Worm (Caenorhabditis elegans) whole organism, young adult: Measurements from ENCODE around the gene C10F3.7.

ENCODE experiments used
- B0336.3 ChIP-seq: fragments of 200-800 bp; sonication (Bioruptor generic); IDR thresholded peaks from 2 replicates; pipeline ENCODE4 v1.3.6; 2022; ENCODE audit warnings: missing genetic modification characterization, missing compliant biosample characterization
- C17E4.6 ChIP-seq: fragments of 200-800 bp; sonication (Bioruptor generic); IDR thresholded peaks from 2 replicates; pipeline ENCODE4 v1.3.6; 2022; ENCODE audit warnings: missing genetic modification reagents, missing genetic modification characterization, missing compliant biosample characterization
- F10E7.11 ChIP-seq: sonication (generic microtip); optimal IDR thresholded peaks from 2 replicates; lab custom pipeline; 2017; ENCODE audit warnings: mild to moderate bottlenecking, missing genetic modification characterization, moderate library complexity, missing compliant biosample characterization
- F33H1.4 ChIP-seq: fragments of 200-800 bp; sonication (Bioruptor generic); IDR thresholded peaks from 2 replicates; pipeline ENCODE4 v1.3.6; 2022; ENCODE audit warnings: missing genetic modification reagents, missing genetic modification characterization, missing compliant biosample characterization
- K11D2.4 ChIP-seq: fragments of 200-800 bp; sonication (Bioruptor generic); IDR thresholded peaks from 2 replicates; pipeline ENCODE4 v1.3.6; 2022; ENCODE audit warnings: missing genetic modification reagents, missing genetic modification characterization, missing compliant biosample characterization
- Y53G8AR.9 ChIP-seq: fragments of 200-800 bp; sonication (Bioruptor generic); conservative IDR thresholded peaks from 2 replicates; pipeline ENCODE4 v1.3.6; 2022; ENCODE audit warnings: missing genetic modification reagents, missing genetic modification characterization, missing compliant biosample characterization
- Y79H2A.3 ChIP-seq: fragments of 200-800 bp; sonication (Bioruptor generic); conservative IDR thresholded peaks from 2 replicates; pipeline ENCODE4 v1.3.6; 2022; ENCODE audit warnings: missing genetic modification reagents, missing genetic modification characterization, missing compliant biosample characterization
- akir-1 ChIP-seq: fragments of 200-800 bp; sonication (Bioruptor generic); optimal IDR thresholded peaks from 2 replicates; lab custom pipeline; 2018; ENCODE audit warnings: mild to moderate bottlenecking, missing genetic modification characterization, moderate library complexity, missing compliant biosample characterization
- ama-1 ChIP-seq, 3 experiments: fragments of 150-350 bp in 1 of 3; sonication (generic microtip) in 2 of 3; optimal IDR thresholded peaks; 2 replicates each; lab custom pipeline; 2014 to 2018; ENCODE audit warnings: missing biosample characterization in 2 of 3, missing genetic modification characterization in 2 of 3, missing genetic modification reagents in 2 of 3
- ceh-27 ChIP-seq: fragments of 200-800 bp; sonication (Bioruptor generic); optimal IDR thresholded peaks from 2 replicates; lab custom pipeline; 2018; ENCODE audit warnings: mild to moderate bottlenecking, missing genetic modification characterization, moderate library complexity, missing compliant biosample characterization
- ceh-40 ChIP-seq: fragments of 200-800 bp; sonication (Bioruptor generic); IDR thresholded peaks from 2 replicates; pipeline ENCODE4 v1.3.6; 2022; ENCODE audit warnings: missing genetic modification characterization, missing compliant biosample characterization
- ceh-79 ChIP-seq: sonication (generic microtip); optimal IDR thresholded peaks from 2 replicates; lab custom pipeline; 2017; ENCODE audit warnings: mild to moderate bottlenecking, missing genetic modification characterization, missing compliant biosample characterization
- dpl-1 ChIP-seq: fragments of 150-350 bp; optimal IDR thresholded peaks from 2 replicates; lab custom pipeline; 2014; ENCODE audit warnings: missing biosample characterization, missing genetic modification reagents, missing genetic modification characterization
- ets-4 ChIP-seq: fragments of 200-800 bp; sonication (Bioruptor generic); optimal IDR thresholded peaks from 2 replicates; lab custom pipeline; 2018; ENCODE audit warnings: mild to moderate bottlenecking, missing genetic modification characterization, missing compliant biosample characterization
- him-1 ChIP-seq: sonication (generic microtip); optimal IDR thresholded peaks from 2 replicates; lab custom pipeline; 2016; ENCODE audit warnings: missing genotype, missing genetic modification reagents, missing genetic modification characterization, missing compliant biosample characterization
- hlh-26 ChIP-seq: fragments of 200-800 bp; sonication (Bioruptor generic); conservative IDR thresholded peaks from 2 replicates; pipeline ENCODE4 v1.3.6; 2022; ENCODE audit warnings: missing genetic modification reagents, missing genetic modification characterization, missing compliant biosample characterization
- hmg-1.2 ChIP-seq: fragments of 200-800 bp; sonication (Bioruptor generic); IDR thresholded peaks from 2 replicates; pipeline ENCODE4 v1.3.6; 2022; ENCODE audit warnings: missing genetic modification reagents, missing genetic modification characterization, missing compliant biosample characterization
- hrde-1 ChIP-seq: sonication (generic microtip); optimal IDR thresholded peaks from 2 replicates; lab custom pipeline; 2016; ENCODE audit warnings: missing genetic modification characterization, mild to moderate bottlenecking, missing compliant biosample characterization, moderate library complexity, missing genotype, missing genetic modification reagents, borderline replicate concordance
- hsf-1 ChIP-seq: fragments of 200-800 bp; sonication (Bioruptor generic); IDR thresholded peaks from 2 replicates; pipeline ENCODE4 v1.3.6; 2022; ENCODE audit warnings: missing genetic modification reagents, missing genetic modification characterization, missing compliant biosample characterization
- lin-35 ChIP-seq, 3 experiments: fragments of 150-350 bp in 2 of 3; sonication (generic microtip) in 1 of 3; optimal IDR thresholded peaks; 2 replicates each; lab custom pipeline; 2014 to 2018; ENCODE audit warnings: missing biosample characterization in 3 of 3, missing genetic modification characterization in 3 of 3, missing genetic modification reagents in 3 of 3
- lin-40 ChIP-seq: sonication (generic microtip); optimal IDR thresholded peaks from 2 replicates; lab custom pipeline; 2016; ENCODE audit warnings: missing genetic modification characterization, mild to moderate bottlenecking, missing compliant biosample characterization, missing genotype, missing genetic modification reagents
- lin-54 ChIP-seq: fragments of 200-800 bp; sonication (Bioruptor generic); optimal IDR thresholded peaks from 2 replicates; lab custom pipeline; 2018; ENCODE audit warnings: mild to moderate bottlenecking, missing genetic modification characterization, missing compliant biosample characterization
- lir-1 ChIP-seq: fragments of 200-800 bp; sonication (Bioruptor generic); conservative IDR thresholded peaks from 2 replicates; pipeline ENCODE4 v1.3.6; 2022; ENCODE audit warnings: missing genetic modification reagents, missing genetic modification characterization, missing compliant biosample characterization
- madf-6 ChIP-seq: fragments of 200-800 bp; sonication (Bioruptor generic); IDR thresholded peaks from 2 replicates; pipeline ENCODE4 v1.3.6; 2022; ENCODE audit warnings: missing genetic modification reagents, missing genetic modification characterization, missing compliant biosample characterization
- madf-8 ChIP-seq: fragments of 200-800 bp; sonication (Bioruptor generic); conservative IDR thresholded peaks from 2 replicates; pipeline ENCODE4 v1.3.6; 2022; ENCODE audit warnings: missing genetic modification reagents, missing genetic modification characterization, missing compliant biosample characterization
- mcd-1 ChIP-seq: fragments of 200-800 bp; sonication (Bioruptor generic); IDR thresholded peaks from 2 replicates; pipeline ENCODE4 v1.3.6; 2022; ENCODE audit warnings: missing genetic modification reagents, missing genetic modification characterization, missing compliant biosample characterization
- nfyb-1 ChIP-seq: fragments of 200-800 bp; sonication (Bioruptor generic); IDR thresholded peaks from 2 replicates; pipeline ENCODE4 v1.3.6; 2022; ENCODE audit warnings: missing genetic modification reagents, missing genetic modification characterization, missing compliant biosample characterization
- nhr-179 ChIP-seq: sonication (generic microtip); optimal IDR thresholded peaks from 2 replicates; lab custom pipeline; 2016; ENCODE audit warnings: mild to moderate bottlenecking, missing genetic modification characterization, missing compliant biosample characterization
- pbrm-1 ChIP-seq: fragments of 200-800 bp; sonication (Bioruptor generic); IDR thresholded peaks from 2 replicates; pipeline ENCODE4 v1.3.6; 2022; ENCODE audit warnings: missing genetic modification reagents, missing genetic modification characterization, missing compliant biosample characterization
- repo-1 ChIP-seq: sonication (generic microtip); optimal IDR thresholded peaks from 2 replicates; lab custom pipeline; 2017; ENCODE audit warnings: mild to moderate bottlenecking, missing genetic modification characterization, missing compliant biosample characterization
- sea-2 ChIP-seq: fragments of 200-800 bp; sonication (Bioruptor generic); IDR thresholded peaks from 2 replicates; pipeline ENCODE4 v1.3.6; 2022; ENCODE audit warnings: missing genetic modification characterization, missing compliant biosample characterization
- snpc-1.1 ChIP-seq: sonication (generic microtip); optimal IDR thresholded peaks from 2 replicates; lab custom pipeline; 2017; ENCODE audit warnings: missing genetic modification characterization, mild to moderate bottlenecking, missing compliant biosample characterization, antibody characterized with exemption, moderate library complexity, missing genotype, missing genetic modification reagents; ENCODE audit not compliant: insufficient read depth
- snpc-1.3 ChIP-seq: sonication (generic microtip); optimal IDR thresholded peaks from 2 replicates; lab custom pipeline; 2017; ENCODE audit warnings: missing genetic modification characterization, mild to moderate bottlenecking, missing compliant biosample characterization, antibody characterized with exemption, moderate library complexity, missing genotype, missing genetic modification reagents; ENCODE audit not compliant: insufficient read depth
- snpc-3.4 ChIP-seq: sonication (generic microtip); optimal IDR thresholded peaks from 2 replicates; lab custom pipeline; 2017; ENCODE audit warnings: missing genetic modification characterization, mild to moderate bottlenecking, missing compliant biosample characterization, antibody characterized with exemption, moderate library complexity, missing genotype, missing genetic modification reagents
- tbp1 ChIP-seq: fragments of 200-800 bp; sonication (Bioruptor generic); optimal IDR thresholded peaks from 2 replicates; lab custom pipeline; 2018; ENCODE audit warnings: mild to moderate bottlenecking, missing genetic modification characterization, missing compliant biosample characterization
- tbx-9 ChIP-seq: sonication (generic microtip); optimal IDR thresholded peaks from 2 replicates; lab custom pipeline; 2016; ENCODE audit warnings: borderline replicate concordance, missing genetic modification characterization, inconsistent platforms, missing compliant biosample characterization
- ztf-28 ChIP-seq: fragments of 200-800 bp; sonication (Bioruptor generic); IDR thresholded peaks from 2 replicates; pipeline ENCODE4 v1.3.6; 2022; ENCODE audit warnings: missing genetic modification reagents, missing genetic modification characterization, missing compliant biosample characterization

Gene C10F3.7

DNA sequence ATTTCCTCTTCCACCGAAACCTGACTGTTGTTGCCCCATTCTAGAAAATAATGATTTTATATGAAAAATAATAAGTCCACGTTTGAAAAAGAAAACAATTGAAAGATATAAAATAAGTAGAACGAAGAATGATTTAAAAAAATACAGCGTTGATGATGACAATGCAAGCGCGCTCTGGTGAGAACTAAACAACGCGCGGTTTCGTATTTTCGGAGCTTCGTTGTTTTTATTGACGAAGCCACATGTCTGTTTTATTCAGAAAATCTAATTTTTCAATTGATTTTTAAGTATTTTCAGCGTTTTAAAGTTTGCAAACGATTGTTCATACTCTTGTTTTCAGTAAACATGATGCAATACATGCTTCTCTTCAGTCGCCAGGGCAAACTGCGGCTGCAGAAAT, 31.0 kb upstream of the C10F3.7 start, which contains the start of the genes rpt-2 and aps-1 (continued):
- TF ChIP-seq snpc-1.3 (tag; lab: Kevin White, UChicago) (peak; percentile 2), ztf-28 (no peak), lin-54 (GFP tag; lab: Kevin White, UChicago) (peak; percentile 34), nhr-179 (tag; lab: Kevin White, UChicago) (no peak), F10E7.11 (tag; lab: Kevin White, UChicago) (no peak), ceh-27 (no peak), lin-35 (GFP tag; optimal IDR thresholded peaks at IDR 0.05; lab: Kevin White, UChicago) (peak in 1 of 3 experiments; percentile 69), lir-1 (no peak), him-1 (tag; lab: Kevin White, UChicago) (no peak), C17E4.6 (GFP tag; lab: Robert Waterston, UW) (no peak), mcd-1 (peak; percentile 95), lin-40 (tag; lab: Kevin White, UChicago) (peak; percentile 58), tbp1 (GFP tag; lab: Kevin White, UChicago) (peak; percentile 5), hmg-1.2 (GFP tag; lab: Robert Waterston, UW) (peak; percentile 48; the same call in 1 of the 2 replicates), snpc-3.4 (peak; percentile 45)

DNA sequence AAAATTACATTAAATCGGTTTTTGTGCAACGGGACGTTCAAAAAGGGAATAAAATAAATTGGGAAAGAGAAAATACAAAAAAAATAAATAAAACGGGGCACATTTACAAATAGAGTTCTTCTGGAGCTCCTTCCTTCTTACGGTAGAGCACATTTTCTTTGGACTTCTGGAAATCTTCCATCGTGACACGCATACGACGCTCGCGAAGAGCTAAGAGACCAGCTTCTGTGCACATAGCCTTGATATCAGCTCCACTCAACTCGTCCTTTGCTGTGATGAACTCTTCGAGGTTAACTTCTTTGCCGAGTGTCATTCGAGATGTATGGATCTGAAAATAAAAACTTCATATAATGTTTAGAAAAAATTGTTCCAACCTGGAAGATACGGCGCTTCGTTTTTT, 29.4 kb upstream of the C10F3.7 start:
- TF ChIP-seq nfyb-1 (GFP tag; lab: Robert Waterston, UW) (0 out of 2 replicates have a peak, but pooled peaks have one; percentile 22), ets-4 (GFP tag; lab: Kevin White, UChicago) (no peak), F33H1.4 (GFP tag; lab: Robert Waterston, UW) (no peak), madf-8 (GFP tag; lab: Robert Waterston, UW) (no peak), hmg-1.2 (GFP tag; lab: Robert Waterston, UW) (0 out of 2 replicates have a peak, but pooled peaks have one; percentile 2), ceh-40 (0 out of 2 replicates have a peak, but pooled peaks have one; percentile 23), sea-2 (GFP tag; lab: Robert Waterston, UW) (no peak), K11D2.4 (no peak), ama-1 (optimal IDR thresholded peaks at IDR 0.05; lab: Kevin White, UChicago) (peak; percentile 14), ama-1 (GFP tag; optimal IDR thresholded peaks at IDR 0.05; lab: Kevin White, UChicago) (no peak), ceh-79 (tag; lab: Kevin White, UChicago) (no peak)

DNA sequence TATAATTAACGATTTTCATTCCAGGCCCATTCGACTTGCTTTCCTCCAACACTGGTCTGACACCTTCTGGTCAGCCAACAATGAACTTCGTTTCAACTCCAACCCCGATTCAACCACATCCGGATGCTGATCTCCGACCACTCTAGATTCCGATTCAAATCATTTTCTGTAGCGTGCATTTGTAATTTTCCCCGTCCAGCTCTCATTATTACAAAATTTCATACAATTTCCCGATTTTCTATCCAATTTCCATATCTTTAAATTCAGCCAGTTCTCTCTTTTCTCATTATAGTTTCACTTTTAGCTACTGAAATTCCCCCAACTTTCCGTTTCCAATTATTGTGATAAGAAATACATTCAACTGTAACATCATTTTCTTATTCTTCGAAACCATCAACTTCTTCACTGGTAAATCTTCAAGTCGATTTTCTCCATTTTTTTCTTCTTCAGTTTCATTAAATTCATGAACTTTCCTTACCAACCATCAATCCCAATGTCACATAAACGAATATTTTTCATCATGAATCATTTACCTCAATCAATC, 29.0 kb upstream of the C10F3.7 start:
- TF ChIP-seq hrde-1 (tag; lab: Kevin White, UChicago): peak; percentile 30
- TF ChIP-seq F10E7.11 (tag; lab: Kevin White, UChicago): peak; percentile 63
- TF ChIP-seq tbx-9 (tag; lab: Kevin White, UChicago): peak; percentile 2
- TF ChIP-seq lin-54 (GFP tag; lab: Kevin White, UChicago): peak; percentile 22
- 0 out of 2 replicates have a peak, but pooled peaks have one; percentile 11 for TF ChIP-seq Y79H2A.3 (GFP tag; lab: Robert Waterston, UW)
- TF ChIP-seq lin-35 (GFP tag; optimal IDR thresholded peaks at IDR 0.05; lab: Kevin White, UChicago): peak in 1 of 3 experiments; percentile 2
- peak; percentile 32; the same call in 1 of the 2 replicates for TF ChIP-seq Y53G8AR.9 (GFP tag; lab: Robert Waterston, UW)
- TF ChIP-seq pbrm-1: peak; percentile 40; the same call in 1 of the 2 replicates
- peak; percentile 14 for TF ChIP-seq repo-1 (tag; lab: Kevin White, UChicago)
- peak; percentile 34 for TF ChIP-seq him-1 (tag; lab: Kevin White, UChicago)
- TF ChIP-seq dpl-1 (GFP tag; lab: Kevin White, UChicago): no peak
- TF ChIP-seq B0336.3 (GFP tag; lab: Robert Waterston, UW): peak; percentile 68
- peak; percentile 52 for TF ChIP-seq snpc-3.4
- peak; percentile 4; the same call in 1 of the 2 replicates for TF ChIP-seq mcd-1
- no peak for TF ChIP-seq K11D2.4
- no peak for TF ChIP-seq hlh-26 (GFP tag; lab: Robert Waterston, UW)
- TF ChIP-seq akir-1 (GFP tag; lab: Kevin White, UChicago): no peak
- no peak for TF ChIP-seq ama-1 (optimal IDR thresholded peaks at IDR 0.05; lab: Kevin White, UChicago)
- peak in 1 of 2 experiments; percentile 44 for TF ChIP-seq ama-1 (GFP tag; optimal IDR thresholded peaks at IDR 0.05; lab: Kevin White, UChicago)
- TF ChIP-seq snpc-1.1: peak; percentile 36
- peak; percentile 60; the same call in 1 of the 2 replicates for TF ChIP-seq hsf-1 (GFP tag; lab: Robert Waterston, UW)
- TF ChIP-seq madf-6 (GFP tag; lab: Robert Waterston, UW): peak; percentile 67
- TF ChIP-seq, all 124 proteins: peak for 17
